Worm (Caenorhabditis elegans) whole organism, L2 larva: Measurements from ENCODE around the gene C07H6.9.

ENCODE experiments used
- aly-2 ChIP-seq: fragments of 150-350 bp; optimal IDR thresholded peaks from 2 replicates; lab custom pipeline; 2014; ENCODE audit warnings: missing biosample characterization, missing genetic modification characterization
- ama-1 ChIP-seq: fragments of 150-350 bp; optimal IDR thresholded peaks from 2 replicates; lab custom pipeline; 2018; ENCODE audit warnings: inconsistent platforms
- crh-2 ChIP-seq: sonication (generic microtip); optimal IDR thresholded peaks from 2 replicates; lab custom pipeline; 2017; ENCODE audit warnings: missing biosample characterization, missing genetic modification characterization
- egl-27 ChIP-seq: sonication (generic microtip); optimal IDR thresholded peaks from 3 replicates; lab custom pipeline; 2017; ENCODE audit warnings: missing biosample characterization, missing genetic modification reagents, missing genetic modification characterization
- elt-1 ChIP-seq: fragments of 150-350 bp; optimal IDR thresholded peaks from 2 replicates; lab custom pipeline; 2014; ENCODE audit warnings: missing biosample characterization, missing genetic modification characterization
- nhr-12 ChIP-seq: fragments of 150-350 bp; optimal IDR thresholded peaks from 2 replicates; lab custom pipeline; 2014; ENCODE audit warnings: missing biosample characterization, missing genetic modification characterization
- nhr-237 ChIP-seq: fragments of 150-350 bp; optimal IDR thresholded peaks from 2 replicates; lab custom pipeline; 2014; ENCODE audit warnings: missing biosample characterization, missing genetic modification characterization
- nhr-6 ChIP-seq: fragments of 150-350 bp; optimal IDR thresholded peaks from 2 replicates; lab custom pipeline; 2014; ENCODE audit warnings: missing biosample characterization, missing genetic modification characterization
- skn-1 ChIP-seq: sonication (generic microtip); optimal IDR thresholded peaks from 2 replicates; lab custom pipeline; 2017; ENCODE audit warnings: missing biosample characterization, missing genetic modification characterization
- unc-39 ChIP-seq: fragments of 150-350 bp; optimal IDR thresholded peaks from 2 replicates; lab custom pipeline; 2014; ENCODE audit warnings: missing biosample characterization, missing genetic modification characterization
- unc-62 ChIP-seq: fragments of 150-350 bp; optimal IDR thresholded peaks from 2 replicates; lab custom pipeline; 2014; ENCODE audit warnings: missing biosample characterization, missing genetic modification reagents, missing genetic modification characterization
- ztf-4 ChIP-seq: fragments of 150-350 bp; optimal IDR thresholded peaks from 2 replicates; lab custom pipeline; 2014; ENCODE audit warnings: missing biosample characterization, missing genetic modification characterization

DNA sequence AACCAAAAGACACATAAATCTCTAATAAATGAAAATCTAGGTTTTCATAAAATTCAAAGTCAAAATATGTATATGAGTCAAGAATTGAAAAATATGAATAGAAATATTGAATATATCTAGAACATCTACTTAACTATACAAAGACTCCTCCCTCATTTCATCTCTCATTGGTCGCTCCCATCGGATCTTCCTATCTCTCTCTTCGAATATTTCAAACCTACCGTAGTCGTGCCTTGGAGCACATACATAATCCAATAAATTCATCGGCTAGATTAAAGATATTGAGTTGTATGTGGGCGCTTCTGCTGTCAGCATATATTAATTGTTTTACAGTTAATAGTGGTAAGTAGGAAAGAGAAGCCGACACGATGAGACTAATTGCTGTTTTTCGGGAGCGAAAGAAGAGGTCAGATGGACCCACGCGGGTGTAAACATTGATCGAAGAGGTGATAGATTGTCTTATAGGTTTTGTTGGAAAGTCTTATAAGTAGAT lies 27.7 kb upstream of the C07H6.9 start:
- no peak for TF ChIP-seq aly-2 (tag; lab: Kevin White, UChicago)
- no peak for TF ChIP-seq nhr-237 (tag; lab: Kevin White, UChicago)
- TF ChIP-seq ama-1 (lab: Kevin White, UChicago): no peak
- TF ChIP-seq unc-62: no peak
- no peak for TF ChIP-seq nhr-12 (tag; lab: Kevin White, UChicago)
- TF ChIP-seq skn-1 (tag; lab: Kevin White, UChicago): no peak
- no peak for TF ChIP-seq elt-1
- TF ChIP-seq ztf-4 (tag; lab: Kevin White, UChicago): no peak
- no peak for TF ChIP-seq nhr-6
- TF ChIP-seq unc-39 (tag; lab: Kevin White, UChicago): no peak
- TF ChIP-seq egl-27 (tag; lab: Kevin White, UChicago): no peak
- no peak for TF ChIP-seq crh-2 (tag; lab: Kevin White, UChicago)
